Worm (Caenorhabditis elegans) whole organism, young adult: ENCODE data around the gene T26E4.9.
"Not testable (repeated sequence)": the region's sequence is repeated elsewhere in the genome, so short reads cannot be mapped to it uniquely, and the experiment has no call there.

Experiments used
- D2030.7 ChIP-seq: fragments of 200-800 bp; sonication (Bioruptor generic); IDR thresholded peaks from 2 replicates; pipeline ENCODE4 v1.3.6; 2022; ENCODE audit warnings: missing genetic modification reagents, missing genetic modification characterization, missing compliant biosample characterization
- F57A8.1 ChIP-seq: fragments of 200-800 bp; sonication (Bioruptor generic); optimal IDR thresholded peaks from 2 replicates; lab custom pipeline; 2018; ENCODE audit warnings: mild to moderate bottlenecking, missing genetic modification characterization, moderate library complexity, missing compliant biosample characterization
- T07F8.4 ChIP-seq: sonication (generic microtip); optimal IDR thresholded peaks from 2 replicates; lab custom pipeline; 2016; ENCODE audit warnings: mild to moderate bottlenecking, missing genetic modification characterization, moderate library complexity, missing compliant biosample characterization
- ama-1 ChIP-seq, 3 experiments: fragments of 150-350 bp in 1 of 3; sonication (generic microtip) in 2 of 3; optimal IDR thresholded peaks; 2 replicates each; lab custom pipeline; 2014 to 2018; ENCODE audit warnings: missing biosample characterization in 2 of 3, missing genetic modification characterization in 2 of 3, missing genetic modification reagents in 2 of 3
- atf-7 ChIP-seq: sonication (generic microtip); optimal IDR thresholded peaks from 2 replicates; lab custom pipeline; 2017; ENCODE audit warnings: mild to moderate bottlenecking, missing genetic modification characterization, missing compliant biosample characterization
- hrde-1 ChIP-seq: sonication (generic microtip); optimal IDR thresholded peaks from 2 replicates; lab custom pipeline; 2016; ENCODE audit warnings: missing genetic modification characterization, mild to moderate bottlenecking, missing compliant biosample characterization, moderate library complexity, missing genotype, missing genetic modification reagents, borderline replicate concordance
- ztf-3 ChIP-seq: fragments of 200-800 bp; sonication (Bioruptor generic); optimal IDR thresholded peaks from 2 replicates; lab custom pipeline; 2018; ENCODE audit warnings: mild to moderate bottlenecking, missing genetic modification characterization, missing compliant biosample characterization

DNA sequence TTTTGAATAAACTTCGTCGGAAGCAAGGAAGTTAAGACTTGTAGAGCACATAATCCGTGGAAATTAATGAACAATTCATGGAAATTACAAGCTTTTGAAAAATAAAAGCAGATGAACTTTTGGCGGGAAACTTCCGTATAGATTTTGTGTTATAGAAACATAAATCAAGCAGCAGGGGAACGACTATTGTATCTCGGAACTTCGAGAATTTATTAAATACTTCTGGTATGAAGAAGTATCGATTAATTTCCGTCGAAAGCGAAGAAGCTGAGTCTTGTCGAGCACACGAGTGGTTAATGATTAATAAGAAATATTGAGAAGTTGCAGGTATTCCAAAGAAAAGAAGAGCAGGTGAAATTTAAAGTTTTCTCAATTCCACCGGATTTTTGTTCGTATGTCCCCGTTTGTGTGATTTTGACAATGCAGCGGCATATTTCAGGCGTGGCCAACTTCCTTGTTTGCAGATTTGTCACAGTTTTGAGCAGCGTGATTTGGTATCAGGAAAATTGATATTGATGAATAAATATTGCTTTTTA, 47.8 kb upstream of the T26E4.9 start, which contains the start of gene srh-147:
- not testable (repeated sequence) for TF ChIP-seq D2030.7 (GFP tag; lab: Robert Waterston, UW); T07F8.4; hrde-1 (tag; lab: Kevin White, UChicago); F57A8.1 (GFP tag; lab: Kevin White, UChicago); atf-7 (tag; lab: Kevin White, UChicago); ama-1 (optimal IDR thresholded peaks at IDR 0.05; lab: Kevin White, UChicago); ama-1 (GFP tag; optimal IDR thresholded peaks at IDR 0.05; lab: Kevin White, UChicago); ztf-3 (GFP tag; lab: Kevin White, UChicago)
